Worm (Caenorhabditis elegans): Measurements from ENCODE around the gene F58G1.8.

The F58G1.8 gene

ce11 chrII:12914514-12915075 is 10.9 kb downstream of the F58G1.8 start, which contains the start of gene F35C5.12:
Gene F35C5.12 (minus strand): TSS chrII:12914564.
- peak; percentile 48 for TF ChIP-seq pha-4 (tag; optimal IDR thresholded peaks at IDR 0.05)
- peak; percentile 66 for TF ChIP-seq skn-1 (tag; optimal IDR thresholded peaks at IDR 0.05)
- TF ChIP-seq nhr-28 (tag; optimal IDR thresholded peaks at IDR 0.05) = no peak
- peak; percentile 23 for TF ChIP-seq lsy-12 (tag; optimal IDR thresholded peaks at IDR 0.05)
- TF ChIP-seq nfya-1 (tag; optimal IDR thresholded peaks at IDR 0.05; ENCODE audit: insufficient read depth) = peak; percentile 39
- peak; percentile 8 for TF ChIP-seq elt-2 (tag; optimal IDR thresholded peaks at IDR 0.05)
- TF ChIP-seq lin-39 (tag; optimal IDR thresholded peaks at IDR 0.05) = no peak
- TF ChIP-seq fkh-10 (GFP tag; optimal IDR thresholded peaks at IDR 0.05) = no peak
- TF ChIP-seq lin-15B (tag; optimal IDR thresholded peaks at IDR 0.05) = peak; percentile 6
- TF ChIP-seq nhr-23 (tag; optimal IDR thresholded peaks at IDR 0.05) = peak; percentile 67

- TF ChIP-seq pha-4 (tag; optimal IDR thresholded peaks at IDR 0.05) = no peak
- no peak for TF ChIP-seq fkh-2 (tag; optimal IDR thresholded peaks at IDR 0.05)
- no peak for TF ChIP-seq ceh-82 (tag; optimal IDR thresholded peaks at IDR 0.05)
Observed at ce11 chrII:12908779-12909178, 16.7 kb downstream of the F58G1.8 start, which contains the start of gene ddn-2. Gene ddn-2 (plus strand): TSS chrII:12909079.

- no peak for TF ChIP-seq R02D3.7 (tag; optimal IDR thresholded peaks at IDR 0.05)
- no peak for TF ChIP-seq lsy-12 (tag; optimal IDR thresholded peaks at IDR 0.05)
- no peak for TF ChIP-seq elt-2 (tag; optimal IDR thresholded peaks at IDR 0.05)
- TF ChIP-seq pha-4 (tag; optimal IDR thresholded peaks at IDR 0.05) = no peak
- TF ChIP-seq fkh-10 (GFP tag; optimal IDR thresholded peaks at IDR 0.05) = no peak
- no peak for TF ChIP-seq nfya-1 (tag; optimal IDR thresholded peaks at IDR 0.05; ENCODE audit: insufficient read depth)
- TF ChIP-seq egl-27 (tag; optimal IDR thresholded peaks at IDR 0.05) = no peak
- TF ChIP-seq nhr-237 (tag; optimal IDR thresholded peaks at IDR 0.05) = no peak
- no peak for TF ChIP-seq ztf-4 (tag; optimal IDR thresholded peaks at IDR 0.05)
- TF ChIP-seq nhr-28 (tag; optimal IDR thresholded peaks at IDR 0.05) = no peak
- TF ChIP-seq unc-39 (tag; optimal IDR thresholded peaks at IDR 0.05) = no peak
- no peak for TF ChIP-seq ama-1 (optimal IDR thresholded peaks at IDR 0.05)
Observed at ce11 chrII:12907070-12907469, 18.4 kb downstream of the F58G1.8 start, which contains the start of gene nspb-11. Gene nspb-11 (plus strand): TSS chrII:12907370.

- TF ChIP-seq aly-2 (tag; optimal IDR thresholded peaks at IDR 0.05) (no peak), pqm-1 (tag; optimal IDR thresholded peaks at IDR 0.05) (peak; percentile 18), R02D3.7 (tag; optimal IDR thresholded peaks at IDR 0.05) (no peak), elt-2 (tag; optimal IDR thresholded peaks at IDR 0.05) (peak; percentile 27)
Observed at ce11 chrII:12904174-12904573, 21.3 kb downstream of the F58G1.8 start, which contains the start of gene clec-66. Gene clec-66 (plus strand): TSS chrII:12904398.

ce11 chrII:12901025-12901424 is 24.4 kb downstream of the F58G1.8 start, which contains the start of gene clec-65:
Gene clec-65 (plus strand): TSS chrII:12901325.
- TF ChIP-seq pha-4 (tag; optimal IDR thresholded peaks at IDR 0.05) = peak; percentile 11
- TF ChIP-seq pqm-1 (tag; optimal IDR thresholded peaks at IDR 0.05) = peak; percentile 2
- peak; percentile 36 for TF ChIP-seq elt-2 (tag; optimal IDR thresholded peaks at IDR 0.05)
- TF ChIP-seq nhr-67 (tag; optimal IDR thresholded peaks at IDR 0.05) = no peak

- TF ChIP-seq elt-2 (tag; optimal IDR thresholded peaks at IDR 0.05) = peak; percentile 31
- no peak for TF ChIP-seq nhr-77 (tag; optimal IDR thresholded peaks at IDR 0.05)
Observed at ce11 chrII:12897942-12898341, 27.5 kb downstream of the F58G1.8 start, which contains the start of gene clec-64. Gene clec-64 (plus strand): TSS chrII:12898242.

ce11 chrII:12897361-12897760 is 28.1 kb downstream of the F58G1.8 start:
- no peak for TF ChIP-seq nfya-1 (tag; optimal IDR thresholded peaks at IDR 0.05; ENCODE audit: insufficient read depth)

- no peak for TF ChIP-seq egl-27 (tag; optimal IDR thresholded peaks at IDR 0.05)
- no peak for TF ChIP-seq mdl-1 (tag; optimal IDR thresholded peaks at IDR 0.05)
- TF ChIP-seq nhr-43 (tag; optimal IDR thresholded peaks at IDR 0.05; ENCODE audit: poor library complexity, severe bottlenecking) = no peak
- no peak for TF ChIP-seq nhr-237 (tag; optimal IDR thresholded peaks at IDR 0.05)
- no peak for TF ChIP-seq nhr-67 (tag; optimal IDR thresholded peaks at IDR 0.05)
- TF ChIP-seq mml-1 (tag; optimal IDR thresholded peaks at IDR 0.05) = no peak
- no peak for TF ChIP-seq nhr-28 (tag; optimal IDR thresholded peaks at IDR 0.05)
- no peak for TF ChIP-seq jun-1 (tag; optimal IDR thresholded peaks at IDR 0.05)
- no peak for TF ChIP-seq R02D3.7 (tag; optimal IDR thresholded peaks at IDR 0.05)
Observed at ce11 chrII:12896666-12897065, 28.8 kb downstream of the F58G1.8 start.
